Fruit fly (Drosophila melanogaster): ENCODE results near the gene PolA2.

Gene PolA2

dm6 chr3R:27214949-27215348 lies 24.0 kb upstream of the PolA2 start:
- no peak for TF ChIP-seq CG8478 (optimal IDR thresholded peaks at IDR 0.05)
- TF ChIP-seq CTCF (optimal IDR thresholded peaks at IDR 0.05) = no peak

- TF ChIP-seq CG8478 (optimal IDR thresholded peaks at IDR 0.05) = no peak
- no peak for TF ChIP-seq CTCF (optimal IDR thresholded peaks at IDR 0.05)
Measured at dm6 chr3R:27217465-27218059, 21.4 kb upstream of the PolA2 start.

- TF ChIP-seq CTCF (optimal IDR thresholded peaks at IDR 0.05) (no peak), CG8478 (optimal IDR thresholded peaks at IDR 0.05) (no peak)
Measured at dm6 chr3R:27218288-27218687, 20.7 kb upstream of the PolA2 start.

dm6 chr3R:27218814-27219213 lies 20.1 kb upstream of the PolA2 start:
- TF ChIP-seq CG8478 (optimal IDR thresholded peaks at IDR 0.05) (no peak), CTCF (optimal IDR thresholded peaks at IDR 0.05) (no peak)

dm6 chr3R:27220829-27221463 lies 18.0 kb upstream of the PolA2 start:
- TF ChIP-seq CG8478 (optimal IDR thresholded peaks at IDR 0.05) (no peak), CTCF (optimal IDR thresholded peaks at IDR 0.05) (no peak)

dm6 chr3R:27222013-27222673 lies 16.8 kb upstream of the PolA2 start:
- no peak for TF ChIP-seq CTCF (optimal IDR thresholded peaks at IDR 0.05)
- TF ChIP-seq CG8478 (optimal IDR thresholded peaks at IDR 0.05) = no peak

- TF ChIP-seq CTCF (optimal IDR thresholded peaks at IDR 0.05) = no peak
- TF ChIP-seq CG8478 (optimal IDR thresholded peaks at IDR 0.05) = no peak
Measured at dm6 chr3R:27223012-27223411, 16.0 kb upstream of the PolA2 start.

dm6 chr3R:27224727-27225126 lies 14.2 kb upstream of the PolA2 start:
- TF ChIP-seq CG8478 (optimal IDR thresholded peaks at IDR 0.05) = no peak
- no peak for TF ChIP-seq CTCF (optimal IDR thresholded peaks at IDR 0.05)

dm6 chr3R:27225490-27225889 lies 13.5 kb upstream of the PolA2 start:
- TF ChIP-seq CG8478 (optimal IDR thresholded peaks at IDR 0.05) = no peak

- no peak for TF ChIP-seq CTCF (optimal IDR thresholded peaks at IDR 0.05)
Measured at dm6 chr3R:27226080-27226648, 12.8 kb upstream of the PolA2 start.

- TF ChIP-seq CTCF (optimal IDR thresholded peaks at IDR 0.05) (no peak), CG8478 (optimal IDR thresholded peaks at IDR 0.05) (no peak)
Measured at dm6 chr3R:27228342-27228741, 10.6 kb upstream of the PolA2 start, which contains the start of gene CG42813. Gene CG42813 (minus strand): TSS chr3R:27228561.

dm6 chr3R:27229368-27229767 lies 9.6 kb upstream of the PolA2 start, which contains the start of gene CG42814:
Gene CG42814 (minus strand): TSS chr3R:27229468.
- TF ChIP-seq CG8478 (optimal IDR thresholded peaks at IDR 0.05) (no peak), CTCF (optimal IDR thresholded peaks at IDR 0.05) (no peak)

dm6 chr3R:27233398-27233797 lies 5.6 kb upstream of the PolA2 start, which contains the start of gene CG31068:
Gene CG31068 (plus strand): TSS chr3R:27233698.
- TF ChIP-seq CTCF (optimal IDR thresholded peaks at IDR 0.05) = no peak
- TF ChIP-seq CG8478 (optimal IDR thresholded peaks at IDR 0.05) = no peak

dm6 chr3R:27237980-27238379 lies 983 bp upstream of the PolA2 start:
- TF ChIP-seq CTCF (optimal IDR thresholded peaks at IDR 0.05) (no peak), CG8478 (optimal IDR thresholded peaks at IDR 0.05) (no peak)

- TF ChIP-seq CTCF (optimal IDR thresholded peaks at IDR 0.05) = no peak
- no peak for TF ChIP-seq CG8478 (optimal IDR thresholded peaks at IDR 0.05)
Measured at dm6 chr3R:27240967-27241366, 2.0 kb downstream of the PolA2 start, which contains the start of gene CG17991. Gene CG17991 (plus strand): TSS chr3R:27241267.

dm6 chr3R:27244412-27244741 lies 5.4 kb downstream of the PolA2 start:
- TF ChIP-seq CG8478 (optimal IDR thresholded peaks at IDR 0.05) (no peak), CTCF (optimal IDR thresholded peaks at IDR 0.05) (no peak)
